Fruit fly (Drosophila melanogaster) whole organism, embryonic: Measurements from ENCODE around the gene LysD.

ENCODE experiments used
- Abd-B ChIP-seq: fragments of 200-800 bp; sonication (Bioruptor generic); optimal IDR thresholded peaks from 2 replicates; lab custom pipeline; 2018; ENCODE audit warnings: missing biosample characterization, mild to moderate bottlenecking, missing genetic modification characterization, moderate library complexity
- Adf1 ChIP-seq: fragments of 200-800 bp; sonication (Bioruptor generic); IDR thresholded peaks from 2 replicates; pipeline ENCODE4 v1.3.6; 2022; ENCODE audit warnings: missing biosample characterization, missing genetic modification characterization
- Blimp-1 ChIP-seq: fragments of 200-800 bp; sonication (Bioruptor generic); optimal IDR thresholded peaks from 3 replicates; lab custom pipeline; 2018; ENCODE audit warnings: missing biosample characterization, missing genetic modification characterization, mild to moderate bottlenecking, moderate library complexity, missing genetic modification reagents
- CG10543 ChIP-seq: fragments of 200-800 bp; sonication (Bioruptor generic); optimal IDR thresholded peaks from 3 replicates; lab custom pipeline; 2017; ENCODE audit warnings: missing biosample characterization, mild to moderate bottlenecking, missing genetic modification characterization, moderate library complexity
- CG11093 ChIP-seq: fragments of 200-800 bp; sonication (Bioruptor generic); IDR thresholded peaks from 3 replicates; pipeline ENCODE4 v1.3.6; 2022; ENCODE audit warnings: missing biosample characterization, missing genetic modification characterization
- CG12299 ChIP-seq: fragments of 200-800 bp; sonication (Bioruptor generic); optimal IDR thresholded peaks from 2 replicates; lab custom pipeline; 2018; ENCODE audit warnings: missing biosample characterization, mild to moderate bottlenecking, missing genetic modification characterization
- CG13287 ChIP-seq: fragments of 200-800 bp; sonication (Bioruptor generic); IDR thresholded peaks from 2 replicates; pipeline ENCODE4 v1.3.6; 2022; ENCODE audit warnings: missing biosample characterization, missing genetic modification characterization; ENCODE audit not compliant: partially characterized antibody
- CG14965 ChIP-seq: fragments of 200-800 bp; sonication (Bioruptor generic); optimal IDR thresholded peaks from 2 replicates; lab custom pipeline; 2016; ENCODE audit warnings: missing biosample characterization, missing genetic modification characterization, borderline replicate concordance
- CG15011 ChIP-seq: fragments of 200-800 bp; sonication (Bioruptor generic); optimal IDR thresholded peaks from 3 replicates; lab custom pipeline; 2018; ENCODE audit warnings: missing biosample characterization, mild to moderate bottlenecking, missing genetic modification characterization
- CG1529 ChIP-seq: fragments of 200-800 bp; sonication (Bioruptor generic); optimal IDR thresholded peaks from 3 replicates; lab custom pipeline; 2018; ENCODE audit warnings: missing biosample characterization, missing genetic modification characterization
- CG17802 ChIP-seq: fragments of 200-800 bp; sonication (Bioruptor generic); optimal IDR thresholded peaks from 2 replicates; lab custom pipeline; 2018; ENCODE audit warnings: missing biosample characterization, mild to moderate bottlenecking, missing genetic modification characterization, moderate library complexity
- CG2875 ChIP-seq: fragments of 200-800 bp; sonication (Bioruptor generic); optimal IDR thresholded peaks from 2 replicates; lab custom pipeline; 2017; ENCODE audit warnings: missing biosample characterization, mild to moderate bottlenecking, missing genetic modification characterization, missing genetic modification reagents
- CG4707 ChIP-seq: fragments of 200-800 bp; sonication (Bioruptor generic); optimal IDR thresholded peaks from 2 replicates; lab custom pipeline; 2018; ENCODE audit warnings: missing biosample characterization, mild to moderate bottlenecking, missing genetic modification characterization, moderate library complexity
- CG5180 ChIP-seq: fragments of 200-800 bp; sonication (Bioruptor generic); optimal IDR thresholded peaks from 3 replicates; lab custom pipeline; 2017; ENCODE audit warnings: missing biosample characterization, missing genetic modification characterization, mild to moderate bottlenecking, moderate library complexity, missing genetic modification reagents
- CG7987 ChIP-seq: fragments of 200-800 bp; sonication (Bioruptor generic); optimal IDR thresholded peaks from 2 replicates; lab custom pipeline; 2018; ENCODE audit warnings: missing biosample characterization, mild to moderate bottlenecking, missing genetic modification characterization, moderate library complexity
- CG8924 ChIP-seq: fragments of 200-800 bp; optimal IDR thresholded peaks from 3 replicates; lab custom pipeline; 2019; ENCODE audit warnings: missing biosample characterization, mild to moderate bottlenecking, missing genetic modification characterization, moderate library complexity
- Camta ChIP-seq: fragments of 200-800 bp; sonication (Bioruptor generic); optimal IDR thresholded peaks from 2 replicates; lab custom pipeline; 2016; ENCODE audit warnings: missing biosample characterization, missing genetic modification characterization
- CkIIα-i1 ChIP-seq: fragments of 200-800 bp; sonication (Bioruptor generic); IDR thresholded peaks from 2 replicates; pipeline ENCODE4 v1.3.6; 2022; ENCODE audit warnings: missing biosample characterization, missing genetic modification characterization
- CoRest ChIP-seq: fragments of 200-800 bp; sonication (Bioruptor generic); optimal IDR thresholded peaks from 3 replicates; lab custom pipeline; 2018; ENCODE audit warnings: missing biosample characterization, mild to moderate bottlenecking, missing genetic modification characterization, moderate library complexity
- E2f1 ChIP-seq: fragments of 200-800 bp; sonication (Bioruptor generic); IDR thresholded peaks from 2 replicates; pipeline ENCODE4 v1.3.6; 2022; ENCODE audit warnings: missing biosample characterization, missing genetic modification characterization
- MESR4 ChIP-seq: fragments of 200-800 bp; sonication (Bioruptor generic); optimal IDR thresholded peaks from 2 replicates; lab custom pipeline; 2018; ENCODE audit warnings: missing biosample characterization, mild to moderate bottlenecking, missing genetic modification characterization, moderate library complexity
- Med ChIP-seq: fragments of 200-800 bp; sonication (Bioruptor generic); peaks from one replicate; lab custom pipeline; 2016; ENCODE audit warnings: missing biosample characterization, missing genetic modification characterization, mild to moderate bottlenecking, inconsistent platforms, moderate library complexity
- Poxn ChIP-seq: fragments of 200-800 bp; sonication (Bioruptor generic); IDR thresholded peaks from 2 replicates; pipeline ENCODE4 v1.3.6; 2022; ENCODE audit warnings: missing biosample characterization, missing genetic modification characterization
- ap ChIP-seq: fragments of 200-800 bp; sonication (Bioruptor generic); IDR thresholded peaks from 2 replicates; pipeline ENCODE4 v1.3.6; 2022; ENCODE audit warnings: missing biosample characterization, missing genetic modification characterization
- bcd ChIP-seq: fragments of 200-800 bp; sonication (Bioruptor generic); optimal IDR thresholded peaks from 2 replicates; lab custom pipeline; 2017; ENCODE audit warnings: missing biosample characterization, mild to moderate bottlenecking, missing genetic modification characterization
- chinmo ChIP-seq: fragments of 200-800 bp; sonication (Bioruptor generic); IDR thresholded peaks from 4 replicates; pipeline ENCODE4 v1.3.6; 2022; ENCODE audit warnings: missing biosample characterization, missing genetic modification characterization; ENCODE audit not compliant: partially characterized antibody
- crol ChIP-seq: fragments of 200-800 bp; sonication (Bioruptor generic); IDR thresholded peaks from 2 replicates; pipeline ENCODE4 v1.3.6; 2022; ENCODE audit warnings: missing biosample characterization, missing genetic modification characterization
- dati ChIP-seq: fragments of 200-800 bp; sonication (Bioruptor generic); IDR thresholded peaks from 2 replicates; pipeline ENCODE4 v1.3.6; 2022; ENCODE audit warnings: missing biosample characterization, missing genetic modification characterization
- eve ChIP-seq, 2 experiments: fragments of >200 bp; optimal IDR thresholded peaks; 2 replicates each; lab custom pipeline; 2017; ENCODE audit warnings: missing biosample characterization in 2 of 2, missing genetic modification characterization in 2 of 2
- ewg ChIP-seq: fragments of 200-800 bp; sonication (Bioruptor generic); optimal IDR thresholded peaks from 3 replicates; lab custom pipeline; 2017; ENCODE audit warnings: mild to moderate bottlenecking, missing biosample characterization, missing genetic modification reagents, missing genetic modification characterization
- fu2 ChIP-seq: fragments of 200-800 bp; sonication (Bioruptor generic); optimal IDR thresholded peaks from 2 replicates; lab custom pipeline; 2016; ENCODE audit warnings: missing biosample characterization, missing genetic modification characterization
- gfzf ChIP-seq: fragments of 200-800 bp; sonication (Bioruptor generic); optimal IDR thresholded peaks from 2 replicates; lab custom pipeline; 2016; ENCODE audit warnings: missing biosample characterization, mild to moderate bottlenecking, missing genetic modification characterization, moderate library complexity
- grn ChIP-seq: fragments of 200-800 bp; sonication (Bioruptor generic); optimal IDR thresholded peaks from 3 replicates; lab custom pipeline; 2017; ENCODE audit warnings: missing biosample characterization, missing genetic modification characterization
- gro ChIP-seq: fragments of 200-800 bp; sonication (Bioruptor generic); optimal IDR thresholded peaks from 2 replicates; lab custom pipeline; 2016; ENCODE audit warnings: missing biosample characterization, missing genetic modification characterization
- ham ChIP-seq: fragments of 200-800 bp; sonication (Bioruptor generic); IDR thresholded peaks from 2 replicates; pipeline ENCODE4 v1.3.6; 2022; ENCODE audit warnings: missing biosample characterization, missing genetic modification characterization
- hbn ChIP-seq: fragments of 200-800 bp; sonication (Bioruptor generic); IDR thresholded peaks from 2 replicates; pipeline ENCODE4 v1.3.6; 2022; ENCODE audit warnings: missing biosample characterization, missing genetic modification characterization; ENCODE audit not compliant: partially characterized antibody
- nmo ChIP-seq: fragments of 200-800 bp; sonication (Bioruptor generic); optimal IDR thresholded peaks from 2 replicates; lab custom pipeline; 2018; ENCODE audit warnings: missing biosample characterization, mild to moderate bottlenecking, missing genetic modification characterization, moderate library complexity
- oc ChIP-seq: fragments of 200-800 bp; sonication (Bioruptor generic); optimal IDR thresholded peaks from 2 replicates; lab custom pipeline; 2018; ENCODE audit warnings: missing biosample characterization, mild to moderate bottlenecking, missing genetic modification characterization, moderate library complexity
- p53 ChIP-seq: fragments of 200-800 bp; sonication (Bioruptor generic); optimal IDR thresholded peaks from 2 replicates; lab custom pipeline; 2016; ENCODE audit warnings: missing biosample characterization, missing genetic modification characterization
- psq ChIP-seq: fragments of 200-800 bp; sonication (Bioruptor generic); optimal IDR thresholded peaks from 2 replicates; lab custom pipeline; 2017; ENCODE audit warnings: missing biosample characterization, missing genetic modification characterization
- sens ChIP-seq: fragments of 200-800 bp; sonication (Bioruptor generic); peaks from one replicate; lab custom pipeline; 2016; ENCODE audit warnings: missing biosample characterization, missing genetic modification characterization
- sens-2 ChIP-seq: fragments of 200-800 bp; sonication (Bioruptor generic); IDR thresholded peaks from 2 replicates; pipeline ENCODE4 v1.3.6; 2022; ENCODE audit warnings: missing biosample characterization, missing genetic modification characterization
- so ChIP-seq: fragments of 200-800 bp; sonication (Bioruptor generic); IDR thresholded peaks from 3 replicates; pipeline ENCODE4 v1.3.6; 2022; ENCODE audit warnings: missing biosample characterization, missing genetic modification characterization
- ssp ChIP-seq: fragments of 200-800 bp; sonication (Bioruptor generic); IDR thresholded peaks from 2 replicates; pipeline ENCODE4 v1.3.6; 2022; ENCODE audit warnings: missing biosample characterization, missing genetic modification characterization
- tap ChIP-seq: fragments of 200-800 bp; optimal IDR thresholded peaks from 3 replicates; lab custom pipeline; 2019; ENCODE audit warnings: missing biosample characterization, mild to moderate bottlenecking, missing genetic modification characterization, moderate library complexity
- tgo ChIP-seq: fragments of 200-800 bp; sonication (Bioruptor generic); IDR thresholded peaks from 3 replicates; pipeline ENCODE4 v1.3.6; 2022; ENCODE audit warnings: missing biosample characterization, missing genetic modification characterization
- toy ChIP-seq: fragments of 200-800 bp; sonication (Bioruptor generic); IDR thresholded peaks from 2 replicates; pipeline ENCODE4 v1.3.6; 2022; ENCODE audit warnings: missing biosample characterization, missing genetic modification characterization
- ttk ChIP-seq: fragments of 200-800 bp; sonication (Bioruptor generic); IDR thresholded peaks from 2 replicates; pipeline ENCODE4 v2.1.2; 2022; ENCODE audit warnings: missing biosample characterization, missing genetic modification characterization
- vvl ChIP-seq: fragments of 200-800 bp; sonication (Bioruptor generic); IDR thresholded peaks from 2 replicates; pipeline ENCODE4 v1.3.6; 2022; ENCODE audit warnings: missing biosample characterization, missing genetic modification characterization
- z ChIP-seq: fragments of 200-800 bp; sonication (Bioruptor generic); IDR thresholded peaks from 3 replicates; pipeline ENCODE4 v1.3.6; 2022; ENCODE audit warnings: missing biosample characterization, missing genetic modification characterization

LysD gene

DNA sequence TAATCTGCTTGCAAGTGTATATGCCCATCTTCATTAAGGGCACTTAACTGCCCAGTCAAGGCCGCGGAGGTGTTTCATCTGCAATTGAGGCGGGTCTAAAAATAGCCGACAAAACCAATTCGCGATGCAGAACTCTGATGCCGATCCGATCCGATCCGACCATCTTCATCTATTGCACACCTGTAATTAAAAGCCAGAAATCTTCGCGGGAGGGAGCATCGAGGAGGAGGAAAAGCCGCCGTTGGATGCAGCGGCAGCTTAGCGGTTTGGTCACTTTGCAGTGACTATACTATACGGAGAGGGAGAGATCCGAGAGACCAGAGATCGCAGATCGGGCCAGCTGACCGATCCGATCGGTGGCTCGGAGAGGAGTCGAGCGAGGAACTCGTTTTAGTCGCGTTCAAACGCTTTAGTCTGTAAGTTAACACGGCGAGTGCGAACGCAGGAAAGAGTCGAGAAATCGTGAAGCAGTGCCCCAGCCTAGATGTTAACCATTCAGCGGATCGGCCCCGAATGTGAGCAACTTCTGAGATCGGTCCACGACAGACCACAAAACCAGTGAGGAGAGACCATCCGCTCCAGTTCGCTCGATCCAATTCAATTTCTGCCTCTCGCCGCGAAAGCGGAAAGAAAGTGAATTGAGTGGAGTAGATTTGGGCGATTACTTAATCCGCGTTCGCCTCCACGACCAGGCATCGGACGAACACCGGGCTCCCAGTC, 45.2 kb upstream of the LysD start, which contains the start of gene tfc (continued):
- TF ChIP-seq tap (tag; lab: Kevin White, UChicago), result no peak
- no peak for TF ChIP-seq CG15011
- TF ChIP-seq CG10543 (GFP tag; lab: Kevin White, UChicago), result peak; percentile 4
- TF ChIP-seq CG17802 (tag; lab: Kevin White, UChicago), result no peak
- TF ChIP-seq CG8924 (tag; lab: Kevin White, UChicago), result no peak
- TF ChIP-seq Poxn, result no peak
- TF ChIP-seq eve (GFP tag; optimal IDR thresholded peaks at IDR 0.05; lab: Kevin White, UChicago), result no peak
- TF ChIP-seq CG14965 (GFP tag; lab: Kevin White, UChicago), result no peak
- no peak for TF ChIP-seq ham (GFP tag; lab: Robert Waterston, UW)
- TF ChIP-seq CkIIα-i1, result no peak
- no peak for TF ChIP-seq fu2 (GFP tag; lab: Kevin White, UChicago)
- TF ChIP-seq sens-2 (GFP tag; lab: Robert Waterston, UW), result no peak
- TF ChIP-seq vvl (GFP tag; lab: Robert Waterston, UW), result no peak
- TF ChIP-seq Blimp-1, result peak; percentile 89
- no peak for TF ChIP-seq CoRest
- no peak for TF ChIP-seq MESR4 (GFP tag; lab: Kevin White, UChicago)
- no peak for TF ChIP-seq dati (GFP tag; lab: Robert Waterston, UW)
- no peak for TF ChIP-seq CG2875 (GFP tag; lab: Kevin White, UChicago)
- 0 out of 2 replicates have a peak, but pooled peaks have one; percentile 20 for TF ChIP-seq CG13287
- TF ChIP-seq gro (GFP tag; lab: Kevin White, UChicago), result no peak
- no peak for TF ChIP-seq ssp (GFP tag; lab: Robert Waterston, UW)
- TF ChIP-seq sens (GFP tag; lab: Kevin White, UChicago), result peak; percentile 18
- TF ChIP-seq grn (GFP tag; lab: Kevin White, UChicago), result no peak
- no peak for TF ChIP-seq hbn (GFP tag; lab: Robert Waterston, UW)
- TF ChIP-seq so, result no peak
- TF ChIP-seq CG5180, result peak; percentile 83
- no peak for TF ChIP-seq CG12299 (tag; lab: Kevin White, UChicago)
- TF ChIP-seq Abd-B (GFP tag; lab: Kevin White, UChicago), result no peak
- no peak for TF ChIP-seq tgo (GFP tag; lab: Robert Waterston, UW)
- peak; percentile 81; the same call in 2 of the 3 replicates for TF ChIP-seq z (GFP tag; lab: Robert Waterston, UW)
- TF ChIP-seq crol (GFP tag; lab: Robert Waterston, UW), result no peak
- TF ChIP-seq CG11093 (GFP tag; lab: Robert Waterston, UW), result no peak
- TF ChIP-seq CG7987 (GFP tag; lab: Kevin White, UChicago), result no peak
- no peak for TF ChIP-seq CG1529 (GFP tag; lab: Kevin White, UChicago)
- TF ChIP-seq ap, result no peak
- TF ChIP-seq Adf1 (GFP tag; lab: Robert Waterston, UW), result no peak
- no peak for TF ChIP-seq E2f1 (GFP tag; lab: Robert Waterston, UW)
- no peak for TF ChIP-seq bcd (GFP tag; lab: Kevin White, UChicago)
- no peak for TF ChIP-seq toy (GFP tag; lab: Robert Waterston, UW)
- no peak for TF ChIP-seq nmo (GFP tag; lab: Kevin White, UChicago)
- TF ChIP-seq oc (tag; lab: Kevin White, UChicago), result peak; percentile 18
- no peak for TF ChIP-seq psq (GFP tag; lab: Kevin White, UChicago)
- TF ChIP-seq p53 (GFP tag; lab: Kevin White, UChicago), result no peak
- no peak for TF ChIP-seq CG4707 (GFP tag; lab: Kevin White, UChicago)
- TF ChIP-seq gfzf (GFP tag; lab: Kevin White, UChicago), result no peak
- TF ChIP-seq ewg, result no peak
- TF ChIP-seq ttk (GFP tag; lab: Robert Waterston, UW), result no peak
- TF ChIP-seq Med (GFP tag; lab: Kevin White, UChicago), result peak; percentile 42
- TF ChIP-seq chinmo (GFP tag; lab: Robert Waterston, UW), result peak; percentile 86; the same call in 2 of the 4 replicates
- TF ChIP-seq Camta (GFP tag; lab: Kevin White, UChicago), result no peak
